Fruit fly (Drosophila melanogaster) whole organism, wandering third instar larva: ENCODE results near the gene CG31769.
A peak's percentile ranks its signal among the peaks of the same experiment; 100 is the strongest.

Experiments used
- Abd-B ChIP-seq: fragments of >200 bp; optimal IDR thresholded peaks from 2 replicates; lab custom pipeline; 2017; ENCODE audit warnings: missing biosample characterization, missing genetic modification characterization
- CG32264 ChIP-seq: fragments of 200-800 bp; sonication (Bioruptor generic); optimal IDR thresholded peaks from 2 replicates; lab custom pipeline; 2016; ENCODE audit warnings: missing biosample characterization, missing genetic modification characterization
- CG9705 ChIP-seq: fragments of 200-800 bp; sonication (Bioruptor generic); optimal IDR thresholded peaks from 2 replicates; lab custom pipeline; 2018; ENCODE audit warnings: missing biosample characterization, mild to moderate bottlenecking, missing genetic modification characterization
- CrebA ChIP-seq: fragments of 200-800 bp; sonication (Bioruptor generic); optimal IDR thresholded peaks from 2 replicates; lab custom pipeline; 2016; ENCODE audit warnings: missing biosample characterization, mild to moderate bottlenecking, missing genetic modification characterization, borderline replicate concordance
- GATAd ChIP-seq: sonication (Bioruptor generic); optimal IDR thresholded peaks from 2 replicates; lab custom pipeline; 2016; ENCODE audit warnings: missing biosample characterization, missing genetic modification characterization
- HLH106 ChIP-seq: fragments of 200-800 bp; optimal IDR thresholded peaks from 3 replicates; lab custom pipeline; 2019; ENCODE audit warnings: missing biosample characterization, mild to moderate bottlenecking, missing genetic modification characterization, moderate library complexity
- Hnf4 ChIP-seq: fragments of 200-800 bp; sonication (Bioruptor generic); optimal IDR thresholded peaks from 2 replicates; lab custom pipeline; 2016; ENCODE audit warnings: missing biosample characterization, mild to moderate bottlenecking, missing genetic modification characterization
- Hr78 ChIP-seq: fragments of >200 bp; optimal IDR thresholded peaks from 2 replicates; lab custom pipeline; 2017; ENCODE audit warnings: missing biosample characterization, missing genetic modification characterization
- Hr83 ChIP-seq: fragments of 200-300 bp; sonication (Bioruptor generic); optimal IDR thresholded peaks from 2 replicates; lab custom pipeline; 2016; ENCODE audit warnings: missing biosample characterization, mild to moderate bottlenecking, missing genetic modification characterization, moderate library complexity; ENCODE audit not compliant: poor library complexity, severe bottlenecking
- Jra ChIP-seq: sonication (Bioruptor generic); optimal IDR thresholded peaks from 2 replicates; lab custom pipeline; 2016; ENCODE audit warnings: missing biosample characterization, missing genetic modification characterization
- Mio ChIP-seq: sonication (Bioruptor generic); optimal IDR thresholded peaks from 2 replicates; lab custom pipeline; 2016; ENCODE audit warnings: missing biosample characterization, missing genetic modification characterization
- Myc ChIP-seq: fragments of >200 bp; optimal IDR thresholded peaks from 2 replicates; lab custom pipeline; 2017
- N ChIP-seq: fragments of >200 bp; optimal IDR thresholded peaks from 2 replicates; lab custom pipeline; 2018; ENCODE audit warnings: missing biosample characterization, missing external identifiers, missing genetic modification characterization
- Rel ChIP-seq, 2 experiments: fragments of 200-800 bp; sonication (Bioruptor generic) in 1 of 2; optimal IDR thresholded peaks; 2 replicates in 1 of 2; 3 replicates in 1 of 2; lab custom pipeline; 2016 to 2019; ENCODE audit warnings: mild to moderate bottlenecking in 2 of 2, missing biosample characterization in 2 of 2, missing genetic modification characterization in 2 of 2, moderate library complexity in 1 of 2
- Vsx2 ChIP-seq: fragments of 200-300, 225-300 bp; sonication (Bioruptor generic); optimal IDR thresholded peaks from 2 replicates; lab custom pipeline; 2018; ENCODE audit warnings: missing biosample characterization, missing genetic modification characterization; ENCODE audit not compliant: partially characterized antibody
- br ChIP-seq: fragments of 200-800 bp; sonication (Bioruptor generic); optimal IDR thresholded peaks from 2 replicates; lab custom pipeline; 2016; ENCODE audit warnings: missing biosample characterization, missing genetic modification characterization
- dl ChIP-seq, 2 experiments: fragments of 175-275, 200-275 bp in 1 of 2; fragments of 200-275 bp in 1 of 2; sonication (Bioruptor generic); optimal IDR thresholded peaks; lab custom pipeline; 2018; ENCODE audit warnings: mild to moderate bottlenecking in 2 of 2, missing biosample characterization in 2 of 2, missing genetic modification characterization in 2 of 2, moderate library complexity in 2 of 2; ENCODE audit not compliant: partially characterized antibody in 2 of 2, insufficient read depth in 1 of 2
- dmrt93B ChIP-seq: fragments of 200-800 bp; sonication (Bioruptor generic); optimal IDR thresholded peaks from 2 replicates; lab custom pipeline; 2018; ENCODE audit warnings: missing biosample characterization, mild to moderate bottlenecking, missing genetic modification characterization
- ey ChIP-seq: fragments of 200-800 bp; sonication (Bioruptor generic); optimal IDR thresholded peaks from 2 replicates; lab custom pipeline; 2016; ENCODE audit warnings: missing biosample characterization, missing genetic modification characterization
- foxo ChIP-seq, 2 experiments: fragments of 200-800 bp; sonication (Bioruptor generic); optimal IDR thresholded peaks; 2 replicates in 1 of 2; 3 replicates in 1 of 2; lab custom pipeline; 2016 to 2017; ENCODE audit warnings: missing biosample characterization in 2 of 2, missing genetic modification characterization in 2 of 2
- fru ChIP-seq: fragments of 200-800 bp; sonication (Bioruptor generic); optimal IDR thresholded peaks from 3 replicates; lab custom pipeline; 2016; ENCODE audit warnings: missing biosample characterization, mild to moderate bottlenecking, missing genetic modification characterization
- h ChIP-seq: fragments of 200-800 bp; sonication (Bioruptor generic); optimal IDR thresholded peaks from 3 replicates; lab custom pipeline; 2016; ENCODE audit warnings: missing biosample characterization, mild to moderate bottlenecking, missing genetic modification characterization
- lola ChIP-seq: fragments of >200 bp; optimal IDR thresholded peaks from 2 replicates; lab custom pipeline; 2017; ENCODE audit warnings: missing biosample characterization, missing genetic modification characterization
- pan ChIP-seq: fragments of >200 bp; optimal IDR thresholded peaks from 2 replicates; lab custom pipeline; 2017
- rgr ChIP-seq: fragments of 200-800 bp; sonication (Bioruptor generic); optimal IDR thresholded peaks from 3 replicates; lab custom pipeline; 2016; ENCODE audit warnings: missing biosample characterization, mild to moderate bottlenecking, missing genetic modification characterization
- sage ChIP-seq: fragments of 200-800 bp; sonication (Bioruptor generic); optimal IDR thresholded peaks from 2 replicates; lab custom pipeline; 2016; ENCODE audit warnings: missing biosample characterization, mild to moderate bottlenecking, missing genetic modification characterization
- sv ChIP-seq: fragments of 200-800 bp; sonication (Bioruptor generic); optimal IDR thresholded peaks from 3 replicates; lab custom pipeline; 2016; ENCODE audit warnings: missing biosample characterization, missing genetic modification characterization
- tai ChIP-seq: sonication (Bioruptor generic); optimal IDR thresholded peaks from 2 replicates; lab custom pipeline; 2016; ENCODE audit warnings: missing biosample characterization, missing genetic modification characterization
- usp ChIP-seq: fragments of >200 bp; optimal IDR thresholded peaks from 2 replicates; lab custom pipeline; 2017; ENCODE audit warnings: missing biosample characterization, missing genetic modification characterization
- woc ChIP-seq: sonication (Bioruptor generic); optimal IDR thresholded peaks from 2 replicates; lab custom pipeline; 2016; ENCODE audit warnings: missing biosample characterization, mild to moderate bottlenecking, missing genetic modification characterization

The CG31769 gene

DNA sequence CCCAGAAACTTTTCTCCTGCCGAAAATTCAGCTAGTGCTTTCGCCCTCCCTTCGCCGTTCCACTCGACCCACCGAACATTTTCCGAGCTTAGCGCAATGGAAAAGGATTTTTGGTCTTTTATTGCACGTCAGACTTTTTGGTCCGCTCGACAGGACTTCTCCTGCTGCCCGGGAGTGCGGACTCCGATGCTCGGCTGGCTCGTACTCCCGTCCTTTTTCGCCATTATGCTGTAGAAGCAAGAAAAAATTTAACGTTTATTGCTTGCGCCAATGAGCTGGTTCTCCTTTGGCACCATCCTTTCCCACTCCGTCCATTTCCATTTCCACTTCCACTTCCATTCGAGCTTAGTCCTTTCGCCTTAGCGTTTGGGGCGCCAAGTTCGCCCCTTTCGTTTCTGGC is 15.1 kb upstream of the CG31769 start:
- TF ChIP-seq dl (GFP tag; optimal IDR thresholded peaks at IDR 0.05; lab: Kevin White, UChicago; ENCODE audit: insufficient read depth in 1 of 2, partially characterized antibody in 2 of 2) = no peak
- TF ChIP-seq HLH106 = no peak
- TF ChIP-seq lola = no peak
- TF ChIP-seq br (GFP tag; lab: Kevin White, UChicago) = no peak
- TF ChIP-seq CG9705 (GFP tag; lab: Kevin White, UChicago) = no peak
- TF ChIP-seq CrebA (GFP tag; lab: Kevin White, UChicago) = no peak

DNA sequence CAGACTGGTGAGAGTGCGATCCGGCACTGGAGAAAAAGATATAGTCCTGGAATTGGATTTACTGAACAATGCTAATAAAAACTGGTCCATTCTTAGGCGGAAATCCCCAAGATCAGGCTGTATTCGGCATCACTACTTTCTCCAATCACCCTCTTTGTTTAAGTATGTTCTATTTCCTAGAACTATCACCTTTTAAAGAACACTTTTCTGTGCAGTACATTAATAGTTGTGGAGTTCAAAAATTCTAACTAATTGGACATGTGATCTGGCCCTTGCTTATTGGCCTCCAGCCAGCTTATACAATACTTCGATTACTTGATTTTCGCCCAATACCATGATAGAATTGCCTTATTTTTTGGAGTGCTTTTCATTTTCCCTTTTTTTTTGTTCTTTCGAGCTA is 13.1 kb upstream of the CG31769 start:
- TF ChIP-seq woc (no peak), usp (GFP tag; lab: Kevin White, UChicago) (no peak), GATAd (GFP tag; lab: Kevin White, UChicago) (no peak), sage (GFP tag; lab: Kevin White, UChicago) (no peak), lola (no peak), HLH106 (no peak), dmrt93B (GFP tag; lab: Kevin White, UChicago) (no peak), foxo (GFP tag; optimal IDR thresholded peaks at IDR 0.05; lab: Kevin White, UChicago) (no peak), CG32264 (no peak), fru (GFP tag; lab: Kevin White, UChicago) (no peak), Rel (GFP tag; optimal IDR thresholded peaks at IDR 0.05; lab: Kevin White, UChicago) (no peak), Rel (tag; optimal IDR thresholded peaks at IDR 0.05; lab: Kevin White, UChicago) (no peak)

DNA sequence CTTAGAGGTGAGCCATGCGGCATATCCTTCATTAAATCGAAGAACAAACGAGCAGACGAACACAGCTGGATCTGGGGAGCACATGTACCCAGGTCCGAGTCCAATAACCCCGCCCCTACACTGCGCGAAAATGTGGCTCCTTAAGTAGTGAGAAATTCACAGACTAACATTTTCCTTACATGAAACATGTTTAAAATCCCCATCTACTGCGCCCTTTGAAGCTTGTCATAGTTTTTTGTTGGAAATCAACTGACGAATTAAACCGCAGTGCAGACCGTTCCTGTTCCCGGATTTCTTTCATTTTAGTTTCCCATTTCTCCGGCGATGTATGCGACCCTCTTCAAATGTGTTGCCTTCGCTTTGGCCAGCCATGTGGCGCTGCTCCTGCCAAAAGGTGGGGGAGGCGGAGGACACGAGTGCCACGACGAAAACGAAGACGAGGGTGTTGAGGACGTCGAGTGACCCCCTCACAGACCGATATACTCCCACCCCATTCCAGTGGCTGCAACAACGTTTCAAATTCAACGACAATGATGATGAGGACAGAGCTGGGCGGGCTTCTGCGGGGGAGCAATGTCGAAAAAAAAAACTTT is 12.3 kb upstream of the CG31769 start:
- TF ChIP-seq Hnf4 (GFP tag; lab: Kevin White, UChicago) (no peak), HLH106 (peak; percentile 37), Vsx2 (no peak), tai (no peak), Rel (GFP tag; optimal IDR thresholded peaks at IDR 0.05; lab: Kevin White, UChicago) (no peak), Rel (tag; optimal IDR thresholded peaks at IDR 0.05; lab: Kevin White, UChicago) (no peak), foxo (GFP tag; optimal IDR thresholded peaks at IDR 0.05; lab: Kevin White, UChicago) (peak in 1 of 2 experiments; percentile 16), Abd-B (no peak), h (GFP tag; lab: Kevin White, UChicago) (peak; percentile 1), pan (no peak), sv (GFP tag; lab: Kevin White, UChicago) (peak; percentile 9), Jra (GFP tag; lab: Kevin White, UChicago) (no peak), Hr78 (GFP tag; lab: Kevin White, UChicago) (no peak), Mio (GFP tag; lab: Kevin White, UChicago) (no peak), dmrt93B (GFP tag; lab: Kevin White, UChicago) (no peak), ey (no peak), N (GFP tag; lab: Kevin White, UChicago) (no peak), lola (no peak), GATAd (GFP tag; lab: Kevin White, UChicago) (no peak), sage (GFP tag; lab: Kevin White, UChicago) (no peak), dl (GFP tag; optimal IDR thresholded peaks at IDR 0.05; lab: Kevin White, UChicago; ENCODE audit: insufficient read depth in 1 of 2, partially characterized antibody in 2 of 2) (no peak)
- TF ChIP-seq, all 38 proteins: peak for 4

DNA sequence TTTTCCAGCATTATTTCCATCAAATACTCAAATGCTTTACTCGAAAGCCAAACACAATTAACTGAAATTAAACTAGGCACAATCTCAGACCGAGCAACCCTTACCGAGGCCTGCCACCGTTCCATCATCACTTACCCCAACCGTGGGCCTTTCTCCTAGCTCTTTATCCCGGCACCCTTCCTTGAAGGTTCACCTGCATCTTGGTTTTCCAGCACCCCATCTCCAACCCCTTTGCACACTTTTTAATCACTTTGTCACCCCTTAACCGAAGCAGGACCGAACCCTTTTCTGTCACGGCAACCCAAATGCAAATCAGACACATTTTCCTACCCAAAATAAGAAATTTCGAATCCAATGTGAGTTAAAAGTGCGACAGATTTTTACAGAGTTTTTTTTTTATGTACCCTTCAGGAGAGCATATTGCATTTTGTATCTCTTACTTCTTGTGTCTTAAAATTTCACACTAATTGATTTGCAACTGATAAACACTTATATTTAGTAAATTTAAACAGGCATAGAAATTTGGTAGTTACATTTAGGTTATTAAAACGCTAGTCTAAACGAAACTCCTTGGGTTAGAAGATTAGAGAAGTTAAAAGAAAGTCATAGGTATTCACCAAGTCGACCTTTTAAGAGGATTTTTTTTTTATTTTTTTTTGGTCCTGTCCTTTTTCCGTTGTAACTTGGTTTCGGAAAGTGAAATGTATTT is 10.3 kb upstream of the CG31769 start:
- TF ChIP-seq Jra (GFP tag; lab: Kevin White, UChicago) (no peak), sage (GFP tag; lab: Kevin White, UChicago) (no peak), Rel (GFP tag; optimal IDR thresholded peaks at IDR 0.05; lab: Kevin White, UChicago) (no peak), Rel (tag; optimal IDR thresholded peaks at IDR 0.05; lab: Kevin White, UChicago) (no peak), Myc (lab: Kevin White, UChicago) (no peak), rgr (GFP tag; lab: Kevin White, UChicago) (no peak), CG32264 (no peak), Hr83 (GFP tag; lab: Kevin White, UChicago) (no peak), dl (GFP tag; optimal IDR thresholded peaks at IDR 0.05; lab: Kevin White, UChicago; ENCODE audit: insufficient read depth in 1 of 2, partially characterized antibody in 2 of 2) (no peak), usp (GFP tag; lab: Kevin White, UChicago) (no peak), HLH106 (no peak)
